Worm (Caenorhabditis elegans) whole organism, mixed stage, embryonic: ENCODE data around the gene F07F6.8.

Source experiments
- M03D4.4 ChIP-seq: sonication (generic microtip); optimal IDR thresholded peaks from 2 replicates; lab custom pipeline; 2017; ENCODE audit warnings: mild to moderate bottlenecking, missing genetic modification characterization, missing compliant biosample characterization
- bed-3 ChIP-seq: fragments of 200-800 bp; sonication (Bioruptor generic); optimal IDR thresholded peaks from 3 replicates; lab custom pipeline; 2018; ENCODE audit warnings: mild to moderate bottlenecking, missing genetic modification characterization, moderate library complexity, missing compliant biosample characterization
- blmp-1 ChIP-seq: fragments of 150-350 bp; optimal IDR thresholded peaks from 2 replicates; lab custom pipeline; 2014; ENCODE audit warnings: missing biosample characterization, missing genetic modification characterization
- ceh-39 ChIP-seq: fragments of 150-350 bp; optimal IDR thresholded peaks from 2 replicates; lab custom pipeline; 2014; ENCODE audit warnings: missing biosample characterization, missing genetic modification characterization
- ceh-43 ChIP-seq: fragments of 200-800 bp; sonication (Bioruptor generic); optimal IDR thresholded peaks from 2 replicates; lab custom pipeline; 2018; ENCODE audit warnings: mild to moderate bottlenecking, missing genetic modification characterization, moderate library complexity, missing compliant biosample characterization
- ceh-83 ChIP-seq: fragments of 200-800 bp; sonication (Bioruptor generic); optimal IDR thresholded peaks from 2 replicates; lab custom pipeline; 2018; ENCODE audit warnings: mild to moderate bottlenecking, missing genetic modification characterization, missing compliant biosample characterization
- ces-1 ChIP-seq: fragments of 150-350 bp; optimal IDR thresholded peaks from 2 replicates; lab custom pipeline; 2014; ENCODE audit warnings: missing biosample characterization, missing genetic modification reagents, missing genetic modification characterization
- cnd-1 ChIP-seq: fragments of 200-800 bp; sonication (Bioruptor generic); optimal IDR thresholded peaks from 2 replicates; lab custom pipeline; 2018; ENCODE audit warnings: mild to moderate bottlenecking, missing genetic modification characterization, missing compliant biosample characterization
- drap-1 ChIP-seq: fragments of 200-800 bp; sonication (Bioruptor generic); optimal IDR thresholded peaks from 3 replicates; lab custom pipeline; 2018; ENCODE audit warnings: mild to moderate bottlenecking, missing genetic modification characterization, missing compliant biosample characterization
- elt-1 ChIP-seq: sonication (generic microtip); optimal IDR thresholded peaks from 2 replicates; lab custom pipeline; 2017; ENCODE audit warnings: missing genetic modification characterization, mild to moderate bottlenecking, missing compliant biosample characterization, antibody characterized with exemption, moderate library complexity, borderline replicate concordance; ENCODE audit not compliant: insufficient read depth
- elt-3 ChIP-seq: fragments of 150-350 bp; optimal IDR thresholded peaks from 2 replicates; lab custom pipeline; 2014; ENCODE audit warnings: missing biosample characterization, missing genetic modification characterization
- flh-1 ChIP-seq: fragments of 200-800 bp; sonication (Bioruptor generic); optimal IDR thresholded peaks from 2 replicates; lab custom pipeline; 2018; ENCODE audit warnings: mild to moderate bottlenecking, missing genetic modification characterization, moderate library complexity, missing compliant biosample characterization
- ham-2 ChIP-seq: fragments of 200-800 bp; sonication (Bioruptor generic); optimal IDR thresholded peaks from 2 replicates; lab custom pipeline; 2018; ENCODE audit warnings: mild to moderate bottlenecking, missing genetic modification characterization, missing compliant biosample characterization
- hlh-1 ChIP-seq: fragments of 150-350 bp; optimal IDR thresholded peaks from 2 replicates; lab custom pipeline; 2014; ENCODE audit warnings: missing biosample characterization, missing genetic modification reagents, missing genetic modification characterization
- lin-13 ChIP-seq: fragments of 150-350 bp; optimal IDR thresholded peaks from 2 replicates; lab custom pipeline; 2014; ENCODE audit warnings: missing biosample characterization, missing genetic modification characterization
- lin-32 ChIP-seq: fragments of 200-800 bp; sonication (Bioruptor generic); optimal IDR thresholded peaks from 2 replicates; lab custom pipeline; 2018; ENCODE audit warnings: mild to moderate bottlenecking, missing genetic modification characterization, missing compliant biosample characterization
- lsy-2 ChIP-seq: fragments of 150-350 bp; optimal IDR thresholded peaks from 2 replicates; lab custom pipeline; 2014; ENCODE audit warnings: missing biosample characterization, missing genetic modification characterization
- mab-5 ChIP-seq: fragments of 150-350 bp; optimal IDR thresholded peaks from 2 replicates; lab custom pipeline; 2014; ENCODE audit warnings: missing biosample characterization, missing genetic modification characterization
- mep-1 ChIP-seq: fragments of 150-350 bp; optimal IDR thresholded peaks from 2 replicates; lab custom pipeline; 2017; ENCODE audit warnings: missing biosample characterization, missing genetic modification reagents, missing genetic modification characterization, inconsistent platforms
- mls-2 ChIP-seq: sonication (generic microtip); optimal IDR thresholded peaks from 2 replicates; lab custom pipeline; 2016; ENCODE audit warnings: mild to moderate bottlenecking, missing genetic modification characterization, moderate library complexity, missing compliant biosample characterization
- nhr-12 ChIP-seq: fragments of 150-350 bp; optimal IDR thresholded peaks from 2 replicates; lab custom pipeline; 2014; ENCODE audit warnings: missing biosample characterization, missing genetic modification characterization
- nhr-2 ChIP-seq: fragments of 150-350 bp; optimal IDR thresholded peaks from 2 replicates; lab custom pipeline; 2014; ENCODE audit warnings: missing biosample characterization, missing genetic modification characterization
- nhr-237 ChIP-seq: fragments of 150-350 bp; optimal IDR thresholded peaks from 2 replicates; lab custom pipeline; 2014; ENCODE audit warnings: missing biosample characterization, missing genetic modification characterization
- nhr-28 ChIP-seq: fragments of 150-350 bp; optimal IDR thresholded peaks from 2 replicates; lab custom pipeline; 2014; ENCODE audit warnings: missing biosample characterization, missing genetic modification characterization
- nhr-76 ChIP-seq: sonication (generic microtip); optimal IDR thresholded peaks from 2 replicates; lab custom pipeline; 2017; ENCODE audit warnings: missing biosample characterization, missing genetic modification characterization
- pha-4 ChIP-seq: fragments of 150-350 bp; optimal IDR thresholded peaks from 2 replicates; lab custom pipeline; 2018; ENCODE audit warnings: missing biosample characterization, missing genetic modification reagents, missing genetic modification characterization
- sem-2 ChIP-seq: fragments of 200-800 bp; sonication (Bioruptor generic); optimal IDR thresholded peaks from 2 replicates; lab custom pipeline; 2018; ENCODE audit warnings: mild to moderate bottlenecking, missing genetic modification characterization, missing compliant biosample characterization
- snpc-4 ChIP-seq: fragments of 150-350 bp; optimal IDR thresholded peaks from 2 replicates; lab custom pipeline; 2014; ENCODE audit warnings: missing biosample characterization, missing genetic modification characterization
- sptf-1 ChIP-seq: sonication (generic microtip); optimal IDR thresholded peaks from 2 replicates; lab custom pipeline; 2017; ENCODE audit warnings: mild to moderate bottlenecking, missing genetic modification characterization, moderate library complexity, missing compliant biosample characterization
- tbx-8 ChIP-seq: fragments of 200-800 bp; sonication (Bioruptor generic); optimal IDR thresholded peaks from 2 replicates; lab custom pipeline; 2018; ENCODE audit warnings: mild to moderate bottlenecking, missing genetic modification characterization, moderate library complexity, missing compliant biosample characterization
- unc-120 ChIP-seq: sonication (generic microtip); optimal IDR thresholded peaks from 2 replicates; lab custom pipeline; 2017; ENCODE audit warnings: missing genetic modification characterization, missing compliant biosample characterization; ENCODE audit not compliant: poor library complexity, severe bottlenecking
- unc-39 ChIP-seq: fragments of 150-350 bp; optimal IDR thresholded peaks from 2 replicates; lab custom pipeline; 2014; ENCODE audit warnings: missing biosample characterization, missing genetic modification characterization
- unc-62 ChIP-seq: fragments of 150-350 bp; optimal IDR thresholded peaks from 2 replicates; lab custom pipeline; 2014; ENCODE audit warnings: missing biosample characterization, missing genetic modification reagents, missing genetic modification characterization
- zip-8 ChIP-seq: fragments of 150-350 bp; optimal IDR thresholded peaks from 2 replicates; lab custom pipeline; 2014; ENCODE audit warnings: missing biosample characterization, missing genetic modification characterization
- ztf-11 ChIP-seq: fragments of 150-350 bp; optimal IDR thresholded peaks from 2 replicates; lab custom pipeline; 2014; ENCODE audit warnings: missing biosample characterization, missing genetic modification characterization

F07F6.8 gene

ce11 chrII:5437586-5437985 lies 12.1 kb upstream of the F07F6.8 start, which contains the start of gene F07F6.1:
F07F6.1 (plus strand) TSS chrII:5437886.
- TF ChIP-seq elt-3 (no peak), nhr-237 (no peak)

DNA sequence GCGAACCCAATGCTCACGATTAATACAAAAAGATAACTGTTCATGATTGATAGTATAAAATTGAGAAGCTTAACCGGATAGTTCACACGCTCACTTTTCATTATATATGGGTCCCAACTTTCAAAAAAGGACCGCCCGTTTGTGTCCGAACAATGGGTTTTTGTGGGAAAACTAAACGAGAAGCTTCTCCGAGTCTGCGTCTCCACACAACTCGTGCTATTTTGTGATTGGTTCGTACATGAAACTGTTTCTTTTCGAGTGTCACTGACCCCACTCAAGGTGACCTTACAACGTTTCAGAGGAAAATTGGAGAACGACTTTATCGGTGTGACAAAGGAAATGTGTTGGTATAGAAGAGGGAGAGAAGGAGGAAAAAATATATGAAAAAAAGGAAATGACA lies 11.3 kb upstream of the F07F6.8 start, which contains the start of gene dct-5:
TSS of gene dct-5 (minus strand) at position 101 of the 400 bp plus-strand sequence.
- TF ChIP-seq blmp-1 (tag; lab: Kevin White, UChicago) (no peak), nhr-28 (tag; lab: Kevin White, UChicago) (no peak), ham-2 (GFP tag; lab: Kevin White, UChicago) (no peak)

- no peak for TF ChIP-seq mab-5 (tag; lab: Kevin White, UChicago)
- no peak for TF ChIP-seq zip-8
- TF ChIP-seq pha-4 (tag; lab: Kevin White, UChicago): no peak
- no peak for TF ChIP-seq flh-1 (GFP tag; lab: Kevin White, UChicago)
- no peak for TF ChIP-seq mls-2
- TF ChIP-seq M03D4.4 (tag; lab: Kevin White, UChicago): no peak
- no peak for TF ChIP-seq lin-32 (GFP tag; lab: Kevin White, UChicago)
- TF ChIP-seq elt-3: no peak
- no peak for TF ChIP-seq cnd-1 (tag; lab: Kevin White, UChicago)
- TF ChIP-seq ham-2 (GFP tag; lab: Kevin White, UChicago): no peak
- TF ChIP-seq nhr-237: no peak
- no peak for TF ChIP-seq hlh-1
- TF ChIP-seq ztf-11 (tag; lab: Kevin White, UChicago): no peak
- no peak for TF ChIP-seq nhr-2 (tag; lab: Kevin White, UChicago)
- TF ChIP-seq snpc-4: no peak
These were observed 7.5 kb upstream of the F07F6.8 start, which contains the start of gene srx-114 for ce11 chrII:5433069-5433468. srx-114 (minus strand) TSS chrII:5433169.

- peak; percentile 7 for TF ChIP-seq mep-1 (tag; lab: Kevin White, UChicago)
- TF ChIP-seq ham-2 (GFP tag; lab: Kevin White, UChicago): peak; percentile 0
- TF ChIP-seq ceh-83 (GFP tag; lab: Kevin White, UChicago): peak; percentile 19
- TF ChIP-seq unc-62 (GFP tag; lab: Kevin White, UChicago): no peak
These were observed 4.2 kb upstream of the F07F6.8 start, which contains the start of the genes F07F6.4 and F07F6.2 for ce11 chrII:5429522-5430257. F07F6.4 (minus strand) TSS chrII:5429572. F07F6.2 (plus strand) TSS chrII:5430207.

DNA sequence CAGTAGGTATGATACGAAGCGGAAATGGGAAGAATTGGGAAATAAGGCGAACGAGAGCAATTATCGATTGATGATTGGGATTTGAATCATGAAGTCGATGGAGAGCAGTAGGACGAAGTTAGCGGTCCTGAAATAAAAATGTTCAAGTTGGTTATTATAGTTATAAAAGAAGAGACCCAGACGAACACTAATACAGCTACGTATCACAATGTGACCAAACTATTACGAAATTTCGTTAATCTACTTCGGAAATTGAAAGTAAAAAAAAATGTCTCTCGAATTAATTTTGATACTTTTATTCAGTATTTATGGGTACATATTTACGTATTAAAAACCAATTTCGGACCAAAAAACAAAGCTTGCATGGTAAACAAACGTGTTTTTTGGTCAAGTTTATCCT lies 937 bp upstream of the F07F6.8 start:
- TF ChIP-seq unc-120 (tag; lab: Kevin White, UChicago): no peak
- TF ChIP-seq unc-62 (GFP tag; lab: Kevin White, UChicago): no peak
- no peak for TF ChIP-seq lsy-2
- TF ChIP-seq elt-1 (tag; lab: Kevin White, UChicago): no peak
- TF ChIP-seq pha-4 (tag; lab: Kevin White, UChicago): no peak
- no peak for TF ChIP-seq snpc-4

DNA sequence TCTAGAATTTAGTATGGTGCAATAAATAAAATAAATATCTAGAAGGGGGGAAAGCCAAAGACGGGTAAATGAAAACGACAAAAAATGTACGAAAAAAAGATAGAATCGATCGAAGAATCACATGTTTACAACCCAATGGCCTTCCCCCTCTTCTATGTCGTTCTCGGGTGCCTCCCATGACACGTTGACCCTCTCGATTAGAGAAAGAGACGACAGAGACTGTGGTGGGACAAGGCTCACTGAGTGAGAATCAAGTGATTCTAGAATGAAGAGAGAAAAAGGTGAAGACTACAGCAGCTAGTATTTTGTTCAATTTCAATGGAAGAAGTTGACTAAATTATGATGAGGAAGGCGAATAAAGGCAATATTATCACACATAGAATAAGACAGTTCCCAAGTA lies 521 bp upstream of the F07F6.8 start:
- TF ChIP-seq zip-8 (no peak), hlh-1 (no peak), lin-13 (tag; lab: Kevin White, UChicago) (no peak), nhr-28 (tag; lab: Kevin White, UChicago) (no peak), snpc-4 (no peak), cnd-1 (tag; lab: Kevin White, UChicago) (no peak), bed-3 (GFP tag; lab: Kevin White, UChicago) (no peak), blmp-1 (tag; lab: Kevin White, UChicago) (no peak), mab-5 (tag; lab: Kevin White, UChicago) (no peak), ham-2 (GFP tag; lab: Kevin White, UChicago) (no peak), elt-3 (no peak), sem-2 (no peak), drap-1 (GFP tag; lab: Kevin White, UChicago) (no peak), mep-1 (tag; lab: Kevin White, UChicago) (peak; percentile 3), nhr-12 (no peak), ztf-11 (tag; lab: Kevin White, UChicago) (no peak), M03D4.4 (tag; lab: Kevin White, UChicago) (no peak), ces-1 (GFP tag; lab: Kevin White, UChicago) (no peak), elt-1 (tag; lab: Kevin White, UChicago) (no peak), ceh-39 (tag; lab: Kevin White, UChicago) (peak; percentile 18), unc-62 (GFP tag; lab: Kevin White, UChicago) (peak; percentile 39), pha-4 (tag; lab: Kevin White, UChicago) (peak; percentile 33), lin-32 (GFP tag; lab: Kevin White, UChicago) (no peak), lsy-2 (no peak), ceh-43 (GFP tag; lab: Kevin White, UChicago) (no peak), nhr-76 (no peak), mls-2 (no peak), sptf-1 (tag; lab: Kevin White, UChicago) (peak; percentile 38), ceh-83 (GFP tag; lab: Kevin White, UChicago) (no peak), unc-39 (tag; lab: Kevin White, UChicago) (no peak), unc-120 (tag; lab: Kevin White, UChicago) (peak; percentile 29), nhr-2 (tag; lab: Kevin White, UChicago) (no peak), nhr-237 (no peak), tbx-8 (GFP tag; lab: Kevin White, UChicago) (no peak), flh-1 (GFP tag; lab: Kevin White, UChicago) (no peak)
